Fruit fly (Drosophila melanogaster): Measurements from ENCODE around the gene CG10958.

CG10958 gene

dm6 chrX:8170166-8170565, 38.1 kb downstream of the CG10958 start, which contains the start of gene CG2278:
TSS of gene CG2278 (minus strand) at chrX:8170266.
- no peak for TF ChIP-seq rgr (GFP tag; optimal IDR thresholded peaks at IDR 0.05)
- TF ChIP-seq psq (GFP tag; optimal IDR thresholded peaks at IDR 0.05): no peak

dm6 chrX:8176291-8177029, 44.4 kb downstream of the CG10958 start:
- TF ChIP-seq jim (GFP tag; optimal IDR thresholded peaks at IDR 0.05) (no peak), psq (GFP tag; optimal IDR thresholded peaks at IDR 0.05) (peak; percentile 75)

DNA sequence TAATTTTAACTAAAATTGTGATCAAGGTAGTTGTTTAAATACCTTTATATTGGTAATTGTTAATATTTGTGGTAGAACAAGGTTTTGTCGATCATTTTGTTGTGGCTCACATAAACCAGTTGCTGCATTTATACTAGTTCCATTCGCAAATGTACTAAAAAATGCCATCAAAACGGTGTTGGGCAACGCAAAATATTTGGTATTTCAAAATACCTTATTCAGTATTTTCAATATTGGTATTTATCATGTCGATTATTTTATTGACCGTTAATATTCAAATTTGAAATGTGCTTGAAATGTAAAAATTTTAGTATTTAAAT, 44.9 kb downstream of the CG10958 start, which contains the start of gene slpr:
Gene slpr (minus strand): TSS at position 156 of the 320 bp plus-strand sequence.
- no peak for TF ChIP-seq foxo (GFP tag; optimal IDR thresholded peaks at IDR 0.05)
- TF ChIP-seq Hr78 (GFP tag; optimal IDR thresholded peaks at IDR 0.05): no peak
- no peak for TF ChIP-seq OdsH (GFP tag; optimal IDR thresholded peaks at IDR 0.05)
- TF ChIP-seq GATAd (GFP tag; optimal IDR thresholded peaks at IDR 0.05): no peak
- no peak for TF ChIP-seq sage (GFP tag; optimal IDR thresholded peaks at IDR 0.05)
- no peak for TF ChIP-seq usp (GFP tag; optimal IDR thresholded peaks at IDR 0.05)

- TF ChIP-seq Mio (GFP tag; optimal IDR thresholded peaks at IDR 0.05): no peak
- TF ChIP-seq CG9705 (GFP tag; optimal IDR thresholded peaks at IDR 0.05): no peak
- TF ChIP-seq Abd-B (GFP tag; optimal IDR thresholded peaks at IDR 0.05): no peak
These were observed 45.7 kb downstream of the CG10958 start for dm6 chrX:8177742-8178141.

DNA sequence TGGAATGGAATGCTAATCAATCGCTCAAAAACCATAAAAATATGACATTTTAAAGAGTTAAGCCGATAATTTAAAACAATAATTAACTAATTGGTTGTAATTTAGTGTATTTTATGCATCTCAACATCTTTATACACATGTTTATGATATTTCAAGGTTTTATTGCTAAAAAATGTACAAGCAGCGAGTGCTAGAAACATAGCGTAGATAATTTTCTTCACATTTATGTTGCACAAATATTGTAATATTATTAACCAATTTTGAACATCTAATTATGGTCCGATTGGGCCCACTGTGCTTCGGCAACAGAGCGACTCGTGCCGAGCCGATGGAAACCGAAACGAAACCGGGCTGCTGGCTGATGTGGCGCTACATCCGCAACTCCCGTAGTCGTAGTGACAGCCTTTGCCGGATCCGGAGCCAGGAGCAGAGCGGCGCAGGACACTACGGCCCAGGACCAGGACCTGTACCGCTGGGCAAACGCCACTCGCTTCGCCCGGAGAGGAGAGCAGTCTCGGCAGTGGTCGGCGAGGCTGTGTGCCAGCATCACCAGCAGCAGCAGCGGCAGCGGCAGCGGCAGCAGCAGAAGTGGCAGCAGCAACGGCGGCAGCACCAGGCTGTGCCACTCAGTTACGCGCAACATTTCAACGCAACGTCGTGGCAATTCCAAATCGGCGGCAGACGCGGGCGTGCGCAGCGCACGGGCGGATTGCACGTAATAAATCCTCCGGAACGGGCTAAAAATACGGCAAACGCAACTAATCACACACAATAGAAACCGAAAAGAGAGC, 46.3 kb downstream of the CG10958 start, which contains the start of gene sdt:
Gene sdt (plus strand): TSS at position 385 of the 791 bp plus-strand sequence.
- TF ChIP-seq foxo (GFP tag; optimal IDR thresholded peaks at IDR 0.05): no peak
- TF ChIP-seq rgr (GFP tag; optimal IDR thresholded peaks at IDR 0.05): no peak
- no peak for TF ChIP-seq N (GFP tag; optimal IDR thresholded peaks at IDR 0.05)
- TF ChIP-seq fru (GFP tag; optimal IDR thresholded peaks at IDR 0.05): no peak
- TF ChIP-seq Rel (GFP tag; optimal IDR thresholded peaks at IDR 0.05): no peak
- TF ChIP-seq Rel (tag; optimal IDR thresholded peaks at IDR 0.05): no peak
- TF ChIP-seq dsf (GFP tag; optimal IDR thresholded peaks at IDR 0.05; ENCODE audit: borderline replicate concordance): no peak
- TF ChIP-seq Dfd (GFP tag; optimal IDR thresholded peaks at IDR 0.05): no peak
- TF ChIP-seq Hr83 (GFP tag; optimal IDR thresholded peaks at IDR 0.05; ENCODE audit: poor library complexity, severe bottlenecking): no peak
- no peak for TF ChIP-seq sv (GFP tag; optimal IDR thresholded peaks at IDR 0.05)
- no peak for TF ChIP-seq Sp1 (GFP tag; optimal IDR thresholded peaks at IDR 0.05)
- no peak for TF ChIP-seq sage (GFP tag; optimal IDR thresholded peaks at IDR 0.05)
- TF ChIP-seq CG9705 (GFP tag; optimal IDR thresholded peaks at IDR 0.05): no peak
- TF ChIP-seq dl (GFP tag; optimal IDR thresholded peaks at IDR 0.05; ENCODE audit: insufficient read depth in 1 of 2, partially characterized antibody in 2 of 2): no peak
- no peak for TF ChIP-seq CG32264 (GFP tag; optimal IDR thresholded peaks at IDR 0.05)
- no peak for TF ChIP-seq pan (optimal IDR thresholded peaks at IDR 0.05)
- no peak for TF ChIP-seq Abd-B (GFP tag; optimal IDR thresholded peaks at IDR 0.05)
- no peak for TF ChIP-seq Myc (optimal IDR thresholded peaks at IDR 0.05)
- TF ChIP-seq tai (GFP tag; optimal IDR thresholded peaks at IDR 0.05): no peak

DNA sequence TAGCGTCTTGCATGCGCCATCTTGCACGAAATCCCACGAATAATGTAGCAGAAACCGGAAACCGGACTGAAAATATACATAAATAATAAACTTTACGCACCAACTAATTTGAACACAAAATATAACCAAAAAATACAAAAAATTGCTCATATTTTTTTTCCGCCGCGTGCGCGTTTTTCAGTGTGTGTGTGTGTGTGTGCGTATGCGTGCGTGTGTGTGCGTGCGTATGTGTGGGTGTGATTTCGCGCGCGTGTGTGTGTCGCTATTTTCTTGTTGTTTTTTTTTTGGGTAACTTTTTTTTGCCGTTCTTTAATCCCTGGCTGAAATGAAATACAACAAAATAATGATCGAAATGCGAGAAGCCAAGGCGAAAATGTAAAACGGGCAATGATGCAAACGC, 46.9 kb downstream of the CG10958 start:
- peak; percentile 53 for TF ChIP-seq pan (optimal IDR thresholded peaks at IDR 0.05)
- no peak for TF ChIP-seq jim (GFP tag; optimal IDR thresholded peaks at IDR 0.05)
- no peak for TF ChIP-seq Vsx2 (GFP tag; optimal IDR thresholded peaks at IDR 0.05; ENCODE audit: partially characterized antibody)

DNA sequence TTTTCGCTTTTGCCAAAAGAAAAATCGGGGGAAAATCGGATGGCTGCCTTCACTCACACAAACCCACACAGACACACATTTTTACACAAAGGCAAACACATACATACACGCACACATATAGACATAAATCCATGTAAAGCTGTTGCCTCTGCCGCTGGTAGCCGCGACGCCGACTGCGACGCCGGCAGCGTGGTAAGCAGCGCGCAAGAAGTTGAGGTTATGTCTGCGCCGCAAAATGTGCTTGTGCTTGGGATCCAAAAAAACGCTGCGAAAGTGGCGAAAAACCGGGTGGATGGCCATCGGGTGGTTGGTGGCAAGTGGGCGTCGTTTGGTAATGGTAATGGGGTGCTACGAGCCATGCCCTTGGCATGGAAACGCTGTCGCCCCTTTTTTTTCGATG, 47.8 kb downstream of the CG10958 start:
- TF ChIP-seq Dif (GFP tag; optimal IDR thresholded peaks at IDR 0.05; ENCODE audit: partially characterized antibody): no peak

Measured in whole organism, wandering third instar larva.